Worm (Caenorhabditis elegans) whole organism, L4 larva: Measurements from ENCODE around the gene F54D5.7.

Source experiments
- lin-15B ChIP-seq: fragments of 150-350 bp; sonication (generic microtip); optimal IDR thresholded peaks from 3 replicates; lab custom pipeline; 2014; ENCODE audit warnings: missing biosample characterization, missing genetic modification characterization
- lsy-2 ChIP-seq, 2 experiments: fragments of 150-350 bp in 1 of 2; sonication (generic microtip) in 1 of 2; optimal IDR thresholded peaks; 2 replicates each; lab custom pipeline; 2014 to 2017; ENCODE audit warnings: missing biosample characterization in 2 of 2, missing genetic modification characterization in 2 of 2

ce11 chrII:11538741-11539140, 8.6 kb upstream of the F54D5.7 start, which contains the start of gene Y62F5A.9:
- TF ChIP-seq lin-15B (tag; lab: Kevin White, UChicago) = no peak
- TF ChIP-seq lsy-2 (tag; optimal IDR thresholded peaks at IDR 0.05; lab: Kevin White, UChicago) = no peak
